Worm (Caenorhabditis elegans) whole organism, L4 larva: Measurements from ENCODE around the gene sra-29.

Experiments
- D1046.2 ChIP-seq: fragments of 200-800 bp; sonication (Bioruptor generic); IDR thresholded peaks from 2 replicates; pipeline ENCODE4 v1.3.6; 2022; ENCODE audit warnings: missing genetic modification characterization, missing compliant biosample characterization
- F26F4.8 ChIP-seq: fragments of 200-800 bp; sonication (Bioruptor generic); conservative IDR thresholded peaks from 2 replicates; pipeline ENCODE4 v1.3.6; 2022; ENCODE audit warnings: missing genetic modification characterization, missing compliant biosample characterization
- F37D6.2 ChIP-seq: sonication (generic microtip); optimal IDR thresholded peaks from 2 replicates; lab custom pipeline; 2016; ENCODE audit warnings: mild to moderate bottlenecking, missing genetic modification characterization, missing compliant biosample characterization
- aha-1 ChIP-seq: fragments of 150-350 bp; peaks from one replicate; lab custom pipeline; 2014; ENCODE audit warnings: missing biosample characterization, missing genetic modification characterization
- ceh-20 ChIP-seq: fragments of 200-800 bp; sonication (Bioruptor generic); IDR thresholded peaks from 2 replicates; pipeline ENCODE4 v1.3.6; 2022; ENCODE audit warnings: missing genetic modification reagents, missing genetic modification characterization, missing compliant biosample characterization
- ceh-62 ChIP-seq: sonication (generic microtip); optimal IDR thresholded peaks from 2 replicates; lab custom pipeline; 2017; ENCODE audit warnings: missing biosample characterization, missing genetic modification characterization
- cey-2 ChIP-seq: sonication (generic microtip); optimal IDR thresholded peaks from 3 replicates; lab custom pipeline; 2017; ENCODE audit warnings: missing genetic modification characterization, mild to moderate bottlenecking, missing compliant biosample characterization, antibody characterized with exemption, borderline replicate concordance; ENCODE audit not compliant: insufficient read depth
- ctbp-1 ChIP-seq: fragments of 200-800 bp; sonication (Bioruptor generic); IDR thresholded peaks from 2 replicates; pipeline ENCODE4 v1.3.6; 2022; ENCODE audit warnings: missing genetic modification reagents, missing genetic modification characterization, missing compliant biosample characterization
- daf-16 ChIP-seq, 3 experiments: sonication (generic microtip); optimal IDR thresholded peaks; 2 replicates each; lab custom pipeline; 2016 to 2017; ENCODE audit warnings: missing genetic modification characterization in 3 of 3, missing genetic modification reagents in 3 of 3, mild to moderate bottlenecking in 2 of 3, missing compliant biosample characterization in 2 of 3, missing biosample characterization in 1 of 3, moderate library complexity in 1 of 3
- dmd-6 ChIP-seq: fragments of 200-800 bp; sonication (Bioruptor generic); IDR thresholded peaks from 2 replicates; pipeline ENCODE4 v1.3.6; 2022; ENCODE audit warnings: missing genetic modification reagents, missing genetic modification characterization, missing compliant biosample characterization
- dmd-9 ChIP-seq: fragments of 200-800 bp; sonication (Bioruptor generic); IDR thresholded peaks from 2 replicates; pipeline ENCODE4 v1.3.6; 2022; ENCODE audit warnings: missing genetic modification reagents, missing genetic modification characterization, missing compliant biosample characterization
- dpl-1 ChIP-seq: fragments of 150-350 bp; optimal IDR thresholded peaks from 2 replicates; lab custom pipeline; 2014; ENCODE audit warnings: missing biosample characterization, missing genetic modification reagents, missing genetic modification characterization
- egl-27 ChIP-seq: sonication (generic microtip); optimal IDR thresholded peaks from 3 replicates; lab custom pipeline; 2017; ENCODE audit warnings: missing biosample characterization, missing genetic modification reagents, missing genetic modification characterization
- fos-1 ChIP-seq: fragments of 150-350 bp; optimal IDR thresholded peaks from 2 replicates; lab custom pipeline; 2014; ENCODE audit warnings: missing biosample characterization, missing genetic modification characterization
- gei-8 ChIP-seq: fragments of 200-800 bp; sonication (Bioruptor generic); optimal IDR thresholded peaks from 2 replicates; lab custom pipeline; 2018; ENCODE audit warnings: mild to moderate bottlenecking, missing genetic modification characterization, missing compliant biosample characterization
- hlh-30 ChIP-seq: sonication (generic microtip); optimal IDR thresholded peaks from 2 replicates; lab custom pipeline; 2017; ENCODE audit warnings: antibody characterized with exemption, mild to moderate bottlenecking, missing genetic modification characterization, missing compliant biosample characterization; ENCODE audit not compliant: insufficient read depth
- hmg-1.1 ChIP-seq: fragments of 200-800 bp; sonication (Bioruptor generic); IDR thresholded peaks from 2 replicates; pipeline ENCODE4 v1.3.6; 2022; ENCODE audit warnings: missing genetic modification reagents, missing genetic modification characterization, missing compliant biosample characterization
- jun-1 ChIP-seq: fragments of 150-350 bp; optimal IDR thresholded peaks from 2 replicates; lab custom pipeline; 2014; ENCODE audit warnings: missing biosample characterization, missing genetic modification reagents, missing genetic modification characterization
- lim-7 ChIP-seq: fragments of 200-800 bp; sonication (Bioruptor generic); IDR thresholded peaks from 2 replicates; pipeline ENCODE4 v1.3.6; 2022; ENCODE audit warnings: missing genetic modification characterization, missing compliant biosample characterization
- lin-1 ChIP-seq: fragments of 200-800 bp; sonication (Bioruptor generic); IDR thresholded peaks from 2 replicates; pipeline ENCODE4 v1.3.6; 2022; ENCODE audit warnings: missing genetic modification reagents, missing genetic modification characterization, missing compliant biosample characterization
- lin-38 ChIP-seq: fragments of 200-800 bp; sonication (Bioruptor generic); IDR thresholded peaks from 2 replicates; pipeline ENCODE4 v1.3.6; 2022; ENCODE audit warnings: missing genetic modification reagents, missing genetic modification characterization, missing compliant biosample characterization
- lsy-2 ChIP-seq, 2 experiments: fragments of 150-350 bp in 1 of 2; sonication (generic microtip) in 1 of 2; optimal IDR thresholded peaks; 2 replicates each; lab custom pipeline; 2014 to 2017; ENCODE audit warnings: missing biosample characterization in 2 of 2, missing genetic modification characterization in 2 of 2
- madf-9 ChIP-seq: fragments of 200-800 bp; sonication (Bioruptor generic); conservative IDR thresholded peaks from 2 replicates; pipeline ENCODE4 v1.3.6; 2022; ENCODE audit warnings: missing genetic modification reagents, missing genetic modification characterization, missing compliant biosample characterization
- mes-2 ChIP-seq: sonication (generic microtip); optimal IDR thresholded peaks from 2 replicates; lab custom pipeline; 2016; ENCODE audit warnings: missing genotype, mild to moderate bottlenecking, missing genetic modification characterization, missing compliant biosample characterization; ENCODE audit not compliant: poor library complexity, severe bottlenecking
- mxl-2 ChIP-seq: fragments of 200-800 bp; sonication (Bioruptor generic); conservative IDR thresholded peaks from 2 replicates; pipeline ENCODE4 v1.3.6; 2022; ENCODE audit warnings: missing genetic modification reagents, missing genetic modification characterization, missing compliant biosample characterization
- mxl-3 ChIP-seq: fragments of 200-800 bp; sonication (Bioruptor generic); optimal IDR thresholded peaks from 2 replicates; lab custom pipeline; 2018; ENCODE audit warnings: mild to moderate bottlenecking, missing genetic modification characterization, missing compliant biosample characterization
- nhr-11 ChIP-seq: fragments of 150-350 bp; optimal IDR thresholded peaks from 2 replicates; lab custom pipeline; 2014; ENCODE audit warnings: missing biosample characterization, missing genetic modification characterization
- nhr-237 ChIP-seq: sonication (generic microtip); optimal IDR thresholded peaks from 2 replicates; lab custom pipeline; 2017; ENCODE audit warnings: missing biosample characterization, missing genetic modification characterization
- nhr-28 ChIP-seq: fragments of 150-350 bp; optimal IDR thresholded peaks from 2 replicates; lab custom pipeline; 2014; ENCODE audit warnings: missing biosample characterization, missing genetic modification characterization
- nhr-42 ChIP-seq: fragments of 200-800 bp; sonication (Bioruptor generic); IDR thresholded peaks from 2 replicates; pipeline ENCODE4 v1.3.6; 2022; ENCODE audit warnings: missing genetic modification characterization, missing compliant biosample characterization
- nhr-76 ChIP-seq: fragments of 150-350 bp; optimal IDR thresholded peaks from 2 replicates; lab custom pipeline; 2014; ENCODE audit warnings: missing biosample characterization, missing genetic modification characterization
- pha-4 ChIP-seq, 2 experiments: fragments of 150-350 bp in 1 of 2; fragments of 200-800 bp in 1 of 2; sonication (Bioruptor generic) in 1 of 2; IDR thresholded peaks in 1 of 2; optimal IDR thresholded peaks in 1 of 2; 2 replicates each; pipeline versions ENCODE4 v1.3.6 to Lab custom; 2014 to 2022; ENCODE audit warnings: missing genetic modification characterization in 2 of 2, missing genetic modification reagents in 2 of 2, missing biosample characterization in 1 of 2, missing compliant biosample characterization in 1 of 2
- php-3 ChIP-seq: fragments of 200-800 bp; sonication (Bioruptor generic); IDR thresholded peaks from 2 replicates; pipeline ENCODE4 v1.3.6; 2022; ENCODE audit warnings: missing genetic modification reagents, missing genetic modification characterization, missing compliant biosample characterization
- saeg-2 ChIP-seq: fragments of 200-800 bp; sonication (Bioruptor generic); IDR thresholded peaks from 2 replicates; pipeline ENCODE4 v1.3.6; 2022; ENCODE audit warnings: missing genetic modification reagents, missing genetic modification characterization, missing compliant biosample characterization
- snpc-1.2 ChIP-seq: fragments of 200-800 bp; sonication (Bioruptor generic); IDR thresholded peaks from 2 replicates; pipeline ENCODE4 v1.3.6; 2022; ENCODE audit warnings: missing genetic modification reagents, missing genetic modification characterization, missing compliant biosample characterization
- tag-97 ChIP-seq: fragments of 200-800 bp; sonication (Bioruptor generic); IDR thresholded peaks from 2 replicates; pipeline ENCODE4 v1.3.6; 2022; ENCODE audit warnings: missing genetic modification characterization, missing compliant biosample characterization
- unc-39 ChIP-seq: sonication (generic microtip); optimal IDR thresholded peaks from 2 replicates; lab custom pipeline; 2017; ENCODE audit warnings: missing biosample characterization, missing genetic modification characterization
- zfp-2 ChIP-seq: sonication (generic microtip); optimal IDR thresholded peaks from 2 replicates; lab custom pipeline; 2016; ENCODE audit warnings: mild to moderate bottlenecking, missing genetic modification characterization, missing compliant biosample characterization

The sra-29 gene

ce11 chrII:6582758-6583157 lies 7.2 kb upstream of the sra-29 start, which contains the start of gene C56C10.4:
Gene C56C10.4 (plus strand): TSS chrII:6583058.
- TF ChIP-seq ceh-62 (tag; lab: Kevin White, UChicago) (no peak), fos-1 (tag; lab: Kevin White, UChicago) (no peak), pha-4 (GFP tag; IDR thresholded peaks at IDR 0.05; lab: Robert Waterston, UW) (no peak), pha-4 (tag; optimal IDR thresholded peaks at IDR 0.05; lab: Kevin White, UChicago) (no peak), ceh-20 (GFP tag; lab: Robert Waterston, UW) (no peak), zfp-2 (tag; lab: Kevin White, UChicago) (no peak), hmg-1.1 (GFP tag; lab: Robert Waterston, UW) (no peak)

- TF ChIP-seq daf-16 (GFP tag; optimal IDR thresholded peaks at IDR 0.05; lab: Kevin White, UChicago) (no peak), daf-16 (tag; optimal IDR thresholded peaks at IDR 0.05; lab: Kevin White, UChicago) (no peak), lsy-2 (tag; optimal IDR thresholded peaks at IDR 0.05; lab: Kevin White, UChicago) (no peak), gei-8 (GFP tag; lab: Kevin White, UChicago) (no peak), dpl-1 (GFP tag; lab: Kevin White, UChicago) (no peak), dmd-6 (GFP tag; lab: Robert Waterston, UW) (no peak), snpc-1.2 (no peak), nhr-28 (tag; lab: Kevin White, UChicago) (no peak), madf-9 (no peak), lin-1 (GFP tag; lab: Robert Waterston, UW) (no peak), nhr-42 (GFP tag; lab: Robert Waterston, UW) (no peak), ceh-20 (GFP tag; lab: Robert Waterston, UW) (no peak), nhr-76 (no peak), cey-2 (tag; lab: Kevin White, UChicago) (no peak), F37D6.2 (no peak), lim-7 (GFP tag; lab: Robert Waterston, UW) (no peak), tag-97 (GFP tag; lab: Robert Waterston, UW) (no peak), D1046.2 (no peak), mes-2 (tag; lab: Kevin White, UChicago) (no peak), saeg-2 (no peak)
These were observed 5.7 kb upstream of the sra-29 start, which contains the start of gene C56C10.6 for ce11 chrII:6581236-6581635. Gene C56C10.6 (minus strand): TSS chrII:6581336.

ce11 chrII:6578378-6578777 lies 2.8 kb upstream of the sra-29 start, which contains the start of gene sra-31:
Gene sra-31 (minus strand): TSS chrII:6578478.
- no peak for TF ChIP-seq dmd-9 (GFP tag; lab: Robert Waterston, UW)
- TF ChIP-seq php-3 (GFP tag; lab: Robert Waterston, UW), result no peak
- TF ChIP-seq hlh-30 (tag; lab: Kevin White, UChicago), result no peak
- TF ChIP-seq unc-39 (tag; lab: Kevin White, UChicago), result no peak
- TF ChIP-seq mxl-2 (GFP tag; lab: Robert Waterston, UW), result no peak
- no peak for TF ChIP-seq dmd-6 (GFP tag; lab: Robert Waterston, UW)

- no peak for TF ChIP-seq mxl-3 (GFP tag; lab: Kevin White, UChicago)
- no peak for TF ChIP-seq lin-38 (GFP tag; lab: Robert Waterston, UW)
- no peak for TF ChIP-seq F26F4.8 (GFP tag; lab: Robert Waterston, UW)
- no peak for TF ChIP-seq nhr-11 (tag; lab: Kevin White, UChicago)
- no peak for TF ChIP-seq aha-1 (tag; lab: Kevin White, UChicago)
- TF ChIP-seq ctbp-1, result no peak
- TF ChIP-seq egl-27 (tag; lab: Kevin White, UChicago), result no peak
- no peak for TF ChIP-seq jun-1
- no peak for TF ChIP-seq nhr-237 (tag; lab: Kevin White, UChicago)
- no peak for TF ChIP-seq zfp-2 (tag; lab: Kevin White, UChicago)
These were observed 1.9 kb downstream of the sra-29 start, which contains the start of gene sra-28 for ce11 chrII:6573677-6574076. Gene sra-28 (minus strand): TSS chrII:6573777.
